Worm (Caenorhabditis elegans): ENCODE measurements around the gene lex-1.

lex-1 gene

ce11 chrIV:12114498-12114897 is 35.2 kb downstream of the lex-1 start:
- no peak for TF ChIP-seq ztf-23 (GFP tag; IDR thresholded peaks at IDR 0.05)
- TF ChIP-seq tab-1 (GFP tag; IDR thresholded peaks at IDR 0.05) = no peak
- TF ChIP-seq flt-1 (GFP tag; IDR thresholded peaks at IDR 0.05) = no peak
- no peak for TF ChIP-seq ztf-29 (GFP tag; IDR thresholded peaks at IDR 0.05)
- TF ChIP-seq T22C8.4 (GFP tag; IDR thresholded peaks at IDR 0.05) = no peak
- TF ChIP-seq med-1 (GFP tag; optimal IDR thresholded peaks at IDR 0.05; ENCODE audit: insufficient read depth) = no peak
- no peak for TF ChIP-seq ref-1 (GFP tag; conservative IDR thresholded peaks at IDR 0.05)
- TF ChIP-seq cog-1 (tag; optimal IDR thresholded peaks at IDR 0.05) = no peak
- TF ChIP-seq klf-2 (GFP tag; conservative IDR thresholded peaks at IDR 0.05) = no peak

- TF ChIP-seq med-1 (GFP tag; optimal IDR thresholded peaks at IDR 0.05; ENCODE audit: insufficient read depth) (no peak), tab-1 (GFP tag; IDR thresholded peaks at IDR 0.05) (no peak), flt-1 (GFP tag; IDR thresholded peaks at IDR 0.05) (no peak), cog-1 (tag; optimal IDR thresholded peaks at IDR 0.05) (no peak), ref-1 (GFP tag; conservative IDR thresholded peaks at IDR 0.05) (no peak), T22C8.4 (GFP tag; IDR thresholded peaks at IDR 0.05) (no peak), klf-2 (GFP tag; conservative IDR thresholded peaks at IDR 0.05) (no peak), ztf-29 (GFP tag; IDR thresholded peaks at IDR 0.05) (no peak), ztf-23 (GFP tag; IDR thresholded peaks at IDR 0.05) (no peak)
These were observed 41.3 kb downstream of the lex-1 start for ce11 chrIV:12120536-12120935.

- TF ChIP-seq ref-1 (GFP tag; conservative IDR thresholded peaks at IDR 0.05) = no peak
- no peak for TF ChIP-seq flt-1 (GFP tag; IDR thresholded peaks at IDR 0.05)
- no peak for TF ChIP-seq T22C8.4 (GFP tag; IDR thresholded peaks at IDR 0.05)
- TF ChIP-seq med-1 (GFP tag; optimal IDR thresholded peaks at IDR 0.05; ENCODE audit: insufficient read depth) = no peak
- no peak for TF ChIP-seq cog-1 (tag; optimal IDR thresholded peaks at IDR 0.05)
- no peak for TF ChIP-seq ztf-23 (GFP tag; IDR thresholded peaks at IDR 0.05)
- no peak for TF ChIP-seq klf-2 (GFP tag; conservative IDR thresholded peaks at IDR 0.05)
- TF ChIP-seq ztf-29 (GFP tag; IDR thresholded peaks at IDR 0.05) = no peak
- no peak for TF ChIP-seq tab-1 (GFP tag; IDR thresholded peaks at IDR 0.05)
These were observed 41.8 kb downstream of the lex-1 start, which contains the start of the genes ddb-1 and M18.6 for ce11 chrIV:12121076-12121475. ddb-1 (minus strand) TSS chrIV:12121165. M18.6 (plus strand) TSS chrIV:12121310.

- TF ChIP-seq flt-1 (GFP tag; IDR thresholded peaks at IDR 0.05) = no peak
- no peak for TF ChIP-seq ztf-23 (GFP tag; IDR thresholded peaks at IDR 0.05)
- TF ChIP-seq ztf-29 (GFP tag; IDR thresholded peaks at IDR 0.05) = no peak
- no peak for TF ChIP-seq cog-1 (tag; optimal IDR thresholded peaks at IDR 0.05)
- no peak for TF ChIP-seq klf-2 (GFP tag; conservative IDR thresholded peaks at IDR 0.05)
- no peak for TF ChIP-seq tab-1 (GFP tag; IDR thresholded peaks at IDR 0.05)
- TF ChIP-seq ref-1 (GFP tag; conservative IDR thresholded peaks at IDR 0.05) = no peak
- no peak for TF ChIP-seq med-1 (GFP tag; optimal IDR thresholded peaks at IDR 0.05; ENCODE audit: insufficient read depth)
- TF ChIP-seq T22C8.4 (GFP tag; IDR thresholded peaks at IDR 0.05) = no peak
These were observed 43.8 kb downstream of the lex-1 start, which contains the start of gene aly-3 for ce11 chrIV:12122874-12123664. aly-3 (plus strand) TSS chrIV:12123282.

- TF ChIP-seq klf-2 (GFP tag; conservative IDR thresholded peaks at IDR 0.05) (no peak), flt-1 (GFP tag; IDR thresholded peaks at IDR 0.05) (0 out of 2 replicates have a peak, but pooled peaks have one; percentile 11)
These were observed 45.2 kb downstream of the lex-1 start, which contains the start of gene dhhc-6 for ce11 chrIV:12124314-12125084. dhhc-6 (plus strand) TSS chrIV:12124952.

- TF ChIP-seq med-1 (GFP tag; optimal IDR thresholded peaks at IDR 0.05; ENCODE audit: insufficient read depth) (no peak), cog-1 (tag; optimal IDR thresholded peaks at IDR 0.05) (no peak), T22C8.4 (GFP tag; IDR thresholded peaks at IDR 0.05) (no peak)
These were observed 47.6 kb downstream of the lex-1 start for ce11 chrIV:12126740-12127472.

ce11 chrIV:12127838-12128237 is 48.6 kb downstream of the lex-1 start:
- TF ChIP-seq ztf-29 (GFP tag; IDR thresholded peaks at IDR 0.05) (no peak), med-1 (GFP tag; optimal IDR thresholded peaks at IDR 0.05; ENCODE audit: insufficient read depth) (no peak), T22C8.4 (GFP tag; IDR thresholded peaks at IDR 0.05) (no peak), cog-1 (tag; optimal IDR thresholded peaks at IDR 0.05) (no peak), klf-2 (GFP tag; conservative IDR thresholded peaks at IDR 0.05) (no peak)

- TF ChIP-seq med-1 (GFP tag; optimal IDR thresholded peaks at IDR 0.05; ENCODE audit: insufficient read depth) (no peak), ztf-29 (GFP tag; IDR thresholded peaks at IDR 0.05) (no peak), klf-2 (GFP tag; conservative IDR thresholded peaks at IDR 0.05) (no peak), ztf-23 (GFP tag; IDR thresholded peaks at IDR 0.05) (no peak), ref-1 (GFP tag; conservative IDR thresholded peaks at IDR 0.05) (no peak), T22C8.4 (GFP tag; IDR thresholded peaks at IDR 0.05) (no peak), cog-1 (tag; optimal IDR thresholded peaks at IDR 0.05) (no peak), tab-1 (GFP tag; IDR thresholded peaks at IDR 0.05) (no peak), flt-1 (GFP tag; IDR thresholded peaks at IDR 0.05) (no peak)
These were observed 49.4 kb downstream of the lex-1 start for ce11 chrIV:12128708-12129107.

- TF ChIP-seq T22C8.4 (GFP tag; IDR thresholded peaks at IDR 0.05) (no peak), ztf-23 (GFP tag; IDR thresholded peaks at IDR 0.05) (no peak), tab-1 (GFP tag; IDR thresholded peaks at IDR 0.05) (no peak), cog-1 (tag; optimal IDR thresholded peaks at IDR 0.05) (no peak), med-1 (GFP tag; optimal IDR thresholded peaks at IDR 0.05; ENCODE audit: insufficient read depth) (no peak), ztf-29 (GFP tag; IDR thresholded peaks at IDR 0.05) (no peak), klf-2 (GFP tag; conservative IDR thresholded peaks at IDR 0.05) (no peak), flt-1 (GFP tag; IDR thresholded peaks at IDR 0.05) (no peak), ref-1 (GFP tag; conservative IDR thresholded peaks at IDR 0.05) (no peak)
These were observed 49.9 kb downstream of the lex-1 start, which contains the start of gene lin-24 for ce11 chrIV:12129204-12129603. lin-24 (plus strand) TSS chrIV:12129504.

Measured in whole organism, midembryonic.